Worm (Caenorhabditis elegans) whole organism, young adult: ENCODE measurements around the gene ugt-65.

Source experiments
- D2030.7 ChIP-seq: fragments of 200-800 bp; sonication (Bioruptor generic); IDR thresholded peaks from 2 replicates; pipeline ENCODE4 v1.3.6; 2022; ENCODE audit warnings: missing genetic modification reagents, missing genetic modification characterization, missing compliant biosample characterization
- F23B12.7 ChIP-seq: sonication (generic microtip); optimal IDR thresholded peaks from 2 replicates; lab custom pipeline; 2017; ENCODE audit warnings: missing genetic modification characterization, mild to moderate bottlenecking, missing compliant biosample characterization, antibody characterized with exemption, moderate library complexity; ENCODE audit not compliant: insufficient read depth
- F33H1.4 ChIP-seq: fragments of 200-800 bp; sonication (Bioruptor generic); IDR thresholded peaks from 2 replicates; pipeline ENCODE4 v1.3.6; 2022; ENCODE audit warnings: missing genetic modification reagents, missing genetic modification characterization, missing compliant biosample characterization
- F37B4.10 ChIP-seq: fragments of 200-800 bp; sonication (Bioruptor generic); IDR thresholded peaks from 2 replicates; pipeline ENCODE4 v1.3.6; 2022; ENCODE audit warnings: missing genetic modification characterization, missing compliant biosample characterization
- K11D2.4 ChIP-seq: fragments of 200-800 bp; sonication (Bioruptor generic); IDR thresholded peaks from 2 replicates; pipeline ENCODE4 v1.3.6; 2022; ENCODE audit warnings: missing genetic modification reagents, missing genetic modification characterization, missing compliant biosample characterization
- Y67H2A.10 ChIP-seq: fragments of 200-800 bp; sonication (Bioruptor generic); conservative IDR thresholded peaks from 2 replicates; pipeline ENCODE4 v1.3.6; 2022; ENCODE audit warnings: missing genetic modification reagents, missing genetic modification characterization, missing compliant biosample characterization
- Y79H2A.3 ChIP-seq: fragments of 200-800 bp; sonication (Bioruptor generic); conservative IDR thresholded peaks from 2 replicates; pipeline ENCODE4 v1.3.6; 2022; ENCODE audit warnings: missing genetic modification reagents, missing genetic modification characterization, missing compliant biosample characterization
- Y95B8A.8 ChIP-seq: fragments of 200-800 bp; sonication (Bioruptor generic); IDR thresholded peaks from 2 replicates; pipeline ENCODE4 v1.3.6; 2022; ENCODE audit warnings: missing genetic modification reagents, missing genetic modification characterization, missing compliant biosample characterization
- aptf-2 ChIP-seq: fragments of 200-800 bp; sonication (Bioruptor generic); conservative IDR thresholded peaks from 2 replicates; pipeline ENCODE4 v1.3.6; 2022; ENCODE audit warnings: missing genetic modification reagents, missing genetic modification characterization, missing compliant biosample characterization
- attf-3 ChIP-seq: fragments of 200-800 bp; sonication (Bioruptor generic); conservative IDR thresholded peaks from 2 replicates; pipeline ENCODE4 v1.3.6; 2022; ENCODE audit warnings: missing genetic modification reagents, missing genetic modification characterization, missing compliant biosample characterization
- bed-1 ChIP-seq: fragments of 200-800 bp; sonication (Bioruptor generic); IDR thresholded peaks from 2 replicates; pipeline ENCODE4 v1.3.6; 2022; ENCODE audit warnings: missing genetic modification reagents, missing genetic modification characterization, missing compliant biosample characterization
- bed-2 ChIP-seq: fragments of 200-800 bp; sonication (Bioruptor generic); IDR thresholded peaks from 2 replicates; pipeline ENCODE4 v1.3.6; 2022; ENCODE audit warnings: missing genetic modification reagents, missing genetic modification characterization, missing compliant biosample characterization
- ccch-3 ChIP-seq: fragments of 200-800 bp; sonication (Bioruptor generic); optimal IDR thresholded peaks from 2 replicates; lab custom pipeline; 2018; ENCODE audit warnings: mild to moderate bottlenecking, missing genetic modification characterization, missing compliant biosample characterization
- ceh-100 ChIP-seq: fragments of 200-800 bp; sonication (Bioruptor generic); IDR thresholded peaks from 2 replicates; pipeline ENCODE4 v1.3.6; 2022; ENCODE audit warnings: missing genetic modification reagents, missing genetic modification characterization, missing compliant biosample characterization
- ceh-40 ChIP-seq: fragments of 200-800 bp; sonication (Bioruptor generic); IDR thresholded peaks from 2 replicates; pipeline ENCODE4 v1.3.6; 2022; ENCODE audit warnings: missing genetic modification characterization, missing compliant biosample characterization
- ceh-58 ChIP-seq: fragments of 200-800 bp; sonication (Bioruptor generic); IDR thresholded peaks from 2 replicates; pipeline ENCODE4 v1.3.6; 2022; ENCODE audit warnings: missing genetic modification characterization, missing compliant biosample characterization
- ceh-91 ChIP-seq: fragments of 200-800 bp; sonication (Bioruptor generic); IDR thresholded peaks from 2 replicates; pipeline ENCODE4 v1.3.6; 2022; ENCODE audit warnings: missing genetic modification reagents, missing genetic modification characterization, missing compliant biosample characterization
- dpff-1 ChIP-seq: sonication (generic microtip); optimal IDR thresholded peaks from 2 replicates; lab custom pipeline; 2017; ENCODE audit warnings: mild to moderate bottlenecking, missing genetic modification characterization, missing compliant biosample characterization
- efl-1 ChIP-seq: fragments of 150-350 bp; optimal IDR thresholded peaks from 2 replicates; lab custom pipeline; 2014; ENCODE audit warnings: missing biosample characterization, missing genetic modification reagents, missing genetic modification characterization
- egl-44 ChIP-seq: fragments of 200-800 bp; sonication (Bioruptor generic); IDR thresholded peaks from 2 replicates; pipeline ENCODE4 v1.3.6; 2022; ENCODE audit warnings: missing genetic modification reagents, missing genetic modification characterization, missing compliant biosample characterization
- hlh-12 ChIP-seq: sonication (generic microtip); optimal IDR thresholded peaks from 2 replicates; lab custom pipeline; 2016; ENCODE audit warnings: missing genetic modification characterization, missing compliant biosample characterization
- hmg-1.2 ChIP-seq: fragments of 200-800 bp; sonication (Bioruptor generic); IDR thresholded peaks from 2 replicates; pipeline ENCODE4 v1.3.6; 2022; ENCODE audit warnings: missing genetic modification reagents, missing genetic modification characterization, missing compliant biosample characterization
- hmg-20 ChIP-seq: fragments of 200-800 bp; sonication (Bioruptor generic); IDR thresholded peaks from 2 replicates; pipeline ENCODE4 v1.3.6; 2022; ENCODE audit warnings: missing genetic modification reagents, missing genetic modification characterization, missing compliant biosample characterization
- hrde-1 ChIP-seq: sonication (generic microtip); optimal IDR thresholded peaks from 2 replicates; lab custom pipeline; 2016; ENCODE audit warnings: missing genetic modification characterization, mild to moderate bottlenecking, missing compliant biosample characterization, moderate library complexity, missing genotype, missing genetic modification reagents, borderline replicate concordance
- let-607 ChIP-seq, 2 experiments: fragments of 200-800 bp in 1 of 2; sonication (Bioruptor generic) in 1 of 2; sonication (generic microtip) in 1 of 2; optimal IDR thresholded peaks; 2 replicates each; lab custom pipeline; 2016 to 2018; ENCODE audit warnings: mild to moderate bottlenecking in 2 of 2, missing compliant biosample characterization in 2 of 2, missing genetic modification characterization in 2 of 2, moderate library complexity in 2 of 2, missing genotype in 1 of 2
- lin-35 ChIP-seq, 3 experiments: fragments of 150-350 bp in 2 of 3; sonication (generic microtip) in 1 of 3; optimal IDR thresholded peaks; 2 replicates each; lab custom pipeline; 2014 to 2018; ENCODE audit warnings: missing biosample characterization in 3 of 3, missing genetic modification characterization in 3 of 3, missing genetic modification reagents in 3 of 3
- lin-40 ChIP-seq: sonication (generic microtip); optimal IDR thresholded peaks from 2 replicates; lab custom pipeline; 2016; ENCODE audit warnings: missing genetic modification characterization, mild to moderate bottlenecking, missing compliant biosample characterization, missing genotype, missing genetic modification reagents
- lir-1 ChIP-seq: fragments of 200-800 bp; sonication (Bioruptor generic); conservative IDR thresholded peaks from 2 replicates; pipeline ENCODE4 v1.3.6; 2022; ENCODE audit warnings: missing genetic modification reagents, missing genetic modification characterization, missing compliant biosample characterization
- lsl-1 ChIP-seq: fragments of 200-800 bp; sonication (Bioruptor generic); optimal IDR thresholded peaks from 2 replicates; lab custom pipeline; 2018; ENCODE audit warnings: mild to moderate bottlenecking, missing genetic modification characterization, moderate library complexity, missing compliant biosample characterization
- lsy-27 ChIP-seq: sonication (generic microtip); optimal IDR thresholded peaks from 2 replicates; lab custom pipeline; 2017; ENCODE audit warnings: missing genetic modification characterization, mild to moderate bottlenecking, missing compliant biosample characterization, antibody characterized with exemption, missing genotype, borderline replicate concordance; ENCODE audit not compliant: insufficient read depth
- mcd-1 ChIP-seq: fragments of 200-800 bp; sonication (Bioruptor generic); IDR thresholded peaks from 2 replicates; pipeline ENCODE4 v1.3.6; 2022; ENCODE audit warnings: missing genetic modification reagents, missing genetic modification characterization, missing compliant biosample characterization
- mxl-1 ChIP-seq: sonication (generic microtip); optimal IDR thresholded peaks from 2 replicates; lab custom pipeline; 2016; ENCODE audit warnings: missing genetic modification characterization, missing compliant biosample characterization
- nfya-1 ChIP-seq: sonication (generic microtip); optimal IDR thresholded peaks from 2 replicates; lab custom pipeline; 2017; ENCODE audit warnings: antibody characterized with exemption, missing compliant biosample characterization, missing genetic modification characterization, borderline replicate concordance; ENCODE audit not compliant: insufficient read depth
- nfyb-1 ChIP-seq: fragments of 200-800 bp; sonication (Bioruptor generic); IDR thresholded peaks from 2 replicates; pipeline ENCODE4 v1.3.6; 2022; ENCODE audit warnings: missing genetic modification reagents, missing genetic modification characterization, missing compliant biosample characterization
- nhr-120 ChIP-seq: fragments of 200-800 bp; sonication (Bioruptor generic); IDR thresholded peaks from 2 replicates; pipeline ENCODE4 v1.3.6; 2022; ENCODE audit warnings: missing genetic modification characterization, missing compliant biosample characterization
- nhr-27 ChIP-seq: fragments of 200-800 bp; sonication (Bioruptor generic); optimal IDR thresholded peaks from 2 replicates; lab custom pipeline; 2018; ENCODE audit warnings: mild to moderate bottlenecking, missing genetic modification characterization, moderate library complexity, missing compliant biosample characterization
- pbrm-1 ChIP-seq: fragments of 200-800 bp; sonication (Bioruptor generic); IDR thresholded peaks from 2 replicates; pipeline ENCODE4 v1.3.6; 2022; ENCODE audit warnings: missing genetic modification reagents, missing genetic modification characterization, missing compliant biosample characterization
- pha-4 ChIP-seq: fragments of 150-350 bp; sonication (generic microtip); optimal IDR thresholded peaks from 2 replicates; lab custom pipeline; 2014; ENCODE audit warnings: missing biosample characterization, missing genetic modification reagents, missing genetic modification characterization
- rcor-1 ChIP-seq: fragments of 200-800 bp; sonication (Bioruptor generic); IDR thresholded peaks from 2 replicates; pipeline ENCODE4 v1.3.6; 2022; ENCODE audit warnings: missing genetic modification reagents, missing genetic modification characterization, missing compliant biosample characterization
- sea-2 ChIP-seq: fragments of 200-800 bp; sonication (Bioruptor generic); IDR thresholded peaks from 2 replicates; pipeline ENCODE4 v1.3.6; 2022; ENCODE audit warnings: missing genetic modification characterization, missing compliant biosample characterization
- snpc-1.1 ChIP-seq: sonication (generic microtip); optimal IDR thresholded peaks from 2 replicates; lab custom pipeline; 2017; ENCODE audit warnings: missing genetic modification characterization, mild to moderate bottlenecking, missing compliant biosample characterization, antibody characterized with exemption, moderate library complexity, missing genotype, missing genetic modification reagents; ENCODE audit not compliant: insufficient read depth
- somi-1 ChIP-seq: fragments of 200-800 bp; sonication (Bioruptor generic); optimal IDR thresholded peaks from 2 replicates; lab custom pipeline; 2018; ENCODE audit warnings: mild to moderate bottlenecking, missing genetic modification characterization, missing compliant biosample characterization
- tlf-1 ChIP-seq: fragments of 200-800 bp; sonication (Bioruptor generic); optimal IDR thresholded peaks from 2 replicates; lab custom pipeline; 2018; ENCODE audit warnings: mild to moderate bottlenecking, missing genetic modification characterization, missing compliant biosample characterization
- ztf-18 ChIP-seq: sonication (generic microtip); optimal IDR thresholded peaks from 2 replicates; lab custom pipeline; 2016; ENCODE audit warnings: missing genotype, mild to moderate bottlenecking, missing genetic modification characterization, missing compliant biosample characterization
- ztf-3 ChIP-seq: fragments of 200-800 bp; sonication (Bioruptor generic); optimal IDR thresholded peaks from 2 replicates; lab custom pipeline; 2018; ENCODE audit warnings: mild to moderate bottlenecking, missing genetic modification characterization, missing compliant biosample characterization
- ztf-6 ChIP-seq: fragments of 200-800 bp; sonication (Bioruptor generic); IDR thresholded peaks from 2 replicates; pipeline ENCODE4 v1.3.6; 2022; ENCODE audit warnings: missing genetic modification reagents, missing genetic modification characterization, missing compliant biosample characterization

ugt-65 gene

DNA sequence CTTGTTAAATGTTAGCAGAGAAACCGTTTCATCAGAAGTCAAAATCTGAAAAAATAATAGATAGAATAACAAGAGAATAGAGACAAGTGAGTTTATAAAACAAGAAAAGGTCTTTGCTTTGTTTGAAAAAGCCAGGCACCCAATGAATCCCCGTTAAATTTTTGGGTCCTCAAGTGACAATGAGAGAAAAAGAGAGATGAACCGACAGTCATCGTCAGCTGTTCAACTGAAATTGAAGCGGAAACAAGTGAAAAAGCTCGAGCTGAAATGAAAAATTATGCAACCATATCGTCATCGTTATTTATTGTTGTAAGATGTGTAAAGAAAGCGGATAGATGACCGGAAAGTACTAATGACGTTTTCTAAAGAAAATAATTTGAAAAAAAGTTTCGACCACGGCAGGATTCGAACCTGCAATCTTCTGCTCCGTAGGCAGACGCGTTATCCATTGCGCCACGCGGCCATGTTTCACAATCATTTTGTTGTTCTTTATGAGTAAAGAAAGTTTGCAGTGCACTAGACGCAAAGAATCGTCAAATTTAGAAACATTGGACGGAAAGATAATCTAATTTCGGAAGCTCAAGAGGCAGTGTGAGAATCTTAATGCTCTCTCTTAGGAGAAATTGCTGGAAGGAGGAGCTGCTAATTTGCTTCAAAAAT, 2.8 kb upstream of the ugt-65 start, which contains the start of gene F08G5.3 (continued):
- peak; percentile 52; the same call in 1 of the 2 replicates for TF ChIP-seq F33H1.4
- TF ChIP-seq K11D2.4 (GFP tag; lab: Robert Waterston, UW) = no peak
- TF ChIP-seq bed-2 (GFP tag; lab: Robert Waterston, UW) = no peak
- TF ChIP-seq rcor-1 (GFP tag; lab: Robert Waterston, UW) = peak; percentile 22; the same call in 1 of the 2 replicates
- peak; percentile 48 for TF ChIP-seq tlf-1 (GFP tag; lab: Kevin White, UChicago)
- peak; percentile 45 for TF ChIP-seq mxl-1 (tag; lab: Kevin White, UChicago)
- no peak for TF ChIP-seq Y79H2A.3 (GFP tag; lab: Robert Waterston, UW)
- TF ChIP-seq ztf-6 (GFP tag; lab: Robert Waterston, UW) = no peak
- TF ChIP-seq sea-2 (GFP tag; lab: Robert Waterston, UW) = no peak
- 0 out of 2 replicates have a peak, but pooled peaks have one; percentile 28 for TF ChIP-seq ceh-100
- TF ChIP-seq somi-1 (GFP tag; lab: Kevin White, UChicago) = peak; percentile 59
- TF ChIP-seq F37B4.10 = 0 out of 2 replicates have a peak, but pooled peaks have one; percentile 59
- TF ChIP-seq pbrm-1 = peak; percentile 77
- TF ChIP-seq hrde-1 (tag; lab: Kevin White, UChicago) = peak; percentile 67
- TF ChIP-seq hmg-20 (GFP tag; lab: Robert Waterston, UW) = no peak
- TF ChIP-seq pha-4 (tag; lab: Kevin White, UChicago) = no peak
- peak; percentile 67 for TF ChIP-seq hmg-1.2 (GFP tag; lab: Robert Waterston, UW)
- no peak for TF ChIP-seq ceh-58 (GFP tag; lab: Robert Waterston, UW)
- peak; percentile 84 for TF ChIP-seq nfyb-1 (GFP tag; lab: Robert Waterston, UW)
- TF ChIP-seq nhr-27 (tag; lab: Kevin White, UChicago) = no peak
- peak; percentile 66 for TF ChIP-seq ztf-18 (tag; lab: Kevin White, UChicago)
- no peak for TF ChIP-seq efl-1 (GFP tag; lab: Kevin White, UChicago)
- no peak for TF ChIP-seq dpff-1 (tag; lab: Kevin White, UChicago)
- no peak for TF ChIP-seq nhr-120 (GFP tag; lab: Robert Waterston, UW)
- TF ChIP-seq ceh-40 = 0 out of 2 replicates have a peak, but pooled peaks have one; percentile 64
- TF ChIP-seq Y95B8A.8 (GFP tag; lab: Robert Waterston, UW) = no peak
- TF ChIP-seq lin-40 (tag; lab: Kevin White, UChicago) = peak; percentile 58
- TF ChIP-seq F23B12.7 (tag; lab: Kevin White, UChicago) = peak; percentile 73
- TF ChIP-seq ztf-3 (GFP tag; lab: Kevin White, UChicago) = no peak
- TF ChIP-seq nfya-1 (tag; lab: Kevin White, UChicago) = no peak
- no peak for TF ChIP-seq lir-1
- peak; percentile 91 for TF ChIP-seq D2030.7 (GFP tag; lab: Robert Waterston, UW)
- peak in 1 of 3 experiments; percentile 77 for TF ChIP-seq lin-35 (GFP tag; optimal IDR thresholded peaks at IDR 0.05; lab: Kevin White, UChicago)
- TF ChIP-seq aptf-2 (GFP tag; lab: Robert Waterston, UW) = no peak
- no peak for TF ChIP-seq lsy-27 (tag; lab: Kevin White, UChicago)
- peak; percentile 56 for TF ChIP-seq mcd-1 (GFP tag; lab: Robert Waterston, UW)
- TF ChIP-seq hlh-12 (tag; lab: Kevin White, UChicago) = peak; percentile 38
- TF ChIP-seq Y67H2A.10 = no peak
- TF ChIP-seq ccch-3 (GFP tag; lab: Kevin White, UChicago) = no peak
- 0 out of 2 replicates have a peak, but pooled peaks have one; percentile 68 for TF ChIP-seq bed-1 (GFP tag; lab: Robert Waterston, UW)
- peak; percentile 43 for TF ChIP-seq lsl-1 (GFP tag; lab: Kevin White, UChicago)
- TF ChIP-seq snpc-1.1 (tag; lab: Kevin White, UChicago) = peak; percentile 78
- TF ChIP-seq egl-44 (GFP tag; lab: Robert Waterston, UW) = peak; percentile 27; the same call in 1 of the 2 replicates
- TF ChIP-seq attf-3 (GFP tag; lab: Robert Waterston, UW) = peak; percentile 42; the same call in 1 of the 2 replicates
- no peak for TF ChIP-seq ceh-91 (GFP tag; lab: Robert Waterston, UW)
- peak in 1 of 2 experiments; percentile 29 for TF ChIP-seq let-607 (tag; optimal IDR thresholded peaks at IDR 0.05; lab: Kevin White, UChicago)
